Worm (Caenorhabditis elegans): ENCODE measurements around the gene top-3.

Gene top-3

ce11 chrIII:11938525-11938924, 21.5 kb downstream of the top-3 start:
- TF ChIP-seq ceh-22 (tag; optimal IDR thresholded peaks at IDR 0.05) (no peak), unc-42 (tag; optimal IDR thresholded peaks at IDR 0.05) (no peak), ceh-30 (tag; optimal IDR thresholded peaks at IDR 0.05) (no peak), sox-4 (tag; optimal IDR thresholded peaks at IDR 0.05) (no peak), hlh-15 (tag; optimal IDR thresholded peaks at IDR 0.05) (no peak), lin-11 (tag; optimal IDR thresholded peaks at IDR 0.05) (no peak), eyg-1 (tag; optimal IDR thresholded peaks at IDR 0.05) (no peak), ceh-45 (GFP tag; IDR thresholded peaks at IDR 0.05) (no peak), unc-3 (GFP tag; conservative IDR thresholded peaks at IDR 0.05) (no peak), unc-3 (tag; optimal IDR thresholded peaks at IDR 0.05) (no peak), elt-2 (tag; optimal IDR thresholded peaks at IDR 0.05) (no peak), sox-2 (GFP tag; IDR thresholded peaks at IDR 0.05) (no peak), pros-1 (tag; optimal IDR thresholded peaks at IDR 0.05) (no peak), ceh-48 (tag; optimal IDR thresholded peaks at IDR 0.05) (no peak)

ce11 chrIII:11937911-11938310, 22.1 kb downstream of the top-3 start:
- TF ChIP-seq ceh-24 (tag; optimal IDR thresholded peaks at IDR 0.05) (no peak), ceh-6 (GFP tag; optimal IDR thresholded peaks at IDR 0.05) (no peak), unc-42 (tag; optimal IDR thresholded peaks at IDR 0.05) (peak; percentile 59), ceh-34 (tag; optimal IDR thresholded peaks at IDR 0.05) (peak; percentile 34), pat-9 (tag; optimal IDR thresholded peaks at IDR 0.05) (no peak)

ce11 chrIII:11936668-11937276, 23.2 kb downstream of the top-3 start:
- TF ChIP-seq ama-1 (optimal IDR thresholded peaks at IDR 0.05) (peak; percentile 76), mec-3 (tag; optimal IDR thresholded peaks at IDR 0.05; ENCODE audit: borderline replicate concordance) (no peak), K02D7.2 (tag; optimal IDR thresholded peaks at IDR 0.05) (peak; percentile 59), pag-3 (tag; optimal IDR thresholded peaks at IDR 0.05; ENCODE audit: borderline replicate concordance) (no peak), sox-4 (tag; optimal IDR thresholded peaks at IDR 0.05) (peak; percentile 3), ceh-14 (tag; optimal IDR thresholded peaks at IDR 0.05) (peak; percentile 0), nfya-1 (tag; optimal IDR thresholded peaks at IDR 0.05) (peak; percentile 3)

- TF ChIP-seq eyg-1 (tag; optimal IDR thresholded peaks at IDR 0.05): no peak
- TF ChIP-seq F13H6.1 (tag; optimal IDR thresholded peaks at IDR 0.05): no peak
- no peak for TF ChIP-seq unc-3 (GFP tag; conservative IDR thresholded peaks at IDR 0.05)
- TF ChIP-seq unc-3 (tag; optimal IDR thresholded peaks at IDR 0.05): no peak
- no peak for TF ChIP-seq ttx-3 (tag; optimal IDR thresholded peaks at IDR 0.05)
- peak; percentile 51 for TF ChIP-seq ceh-14 (tag; optimal IDR thresholded peaks at IDR 0.05)
- TF ChIP-seq K09A11.1 (tag; optimal IDR thresholded peaks at IDR 0.05; ENCODE audit: insufficient read depth): no peak
- TF ChIP-seq sdc-2 (tag; optimal IDR thresholded peaks at IDR 0.05): no peak
- TF ChIP-seq lim-6 (tag; optimal IDR thresholded peaks at IDR 0.05): no peak
- peak; percentile 17 for TF ChIP-seq pat-9 (tag; optimal IDR thresholded peaks at IDR 0.05)
- no peak for TF ChIP-seq ztf-16 (tag; optimal IDR thresholded peaks at IDR 0.05)
- TF ChIP-seq ceh-48 (tag; optimal IDR thresholded peaks at IDR 0.05): no peak
- no peak for TF ChIP-seq ceh-6 (GFP tag; optimal IDR thresholded peaks at IDR 0.05)
- no peak for TF ChIP-seq ceh-19 (GFP tag; optimal IDR thresholded peaks at IDR 0.05)
- TF ChIP-seq K02D7.2 (tag; optimal IDR thresholded peaks at IDR 0.05): peak; percentile 49
- no peak for TF ChIP-seq unc-55 (GFP tag; optimal IDR thresholded peaks at IDR 0.05)
- TF ChIP-seq mec-3 (tag; optimal IDR thresholded peaks at IDR 0.05; ENCODE audit: borderline replicate concordance): peak; percentile 36
- no peak for TF ChIP-seq tbx-7 (tag; optimal IDR thresholded peaks at IDR 0.05)
- TF ChIP-seq ceh-31 (tag; optimal IDR thresholded peaks at IDR 0.05): peak; percentile 24
- TF ChIP-seq hlh-8 (tag; optimal IDR thresholded peaks at IDR 0.05): no peak
- no peak for TF ChIP-seq pag-3 (tag; optimal IDR thresholded peaks at IDR 0.05; ENCODE audit: borderline replicate concordance)
- no peak for TF ChIP-seq pha-2 (tag; optimal IDR thresholded peaks at IDR 0.05)
- no peak for TF ChIP-seq madf-2 (tag; optimal IDR thresholded peaks at IDR 0.05)
- no peak for TF ChIP-seq pax-1 (tag; optimal IDR thresholded peaks at IDR 0.05)
- TF ChIP-seq ceh-2 (tag; optimal IDR thresholded peaks at IDR 0.05): peak; percentile 0
- no peak for TF ChIP-seq C38D4.7 (GFP tag; optimal IDR thresholded peaks at IDR 0.05)
- TF ChIP-seq gmeb-2 (tag; optimal IDR thresholded peaks at IDR 0.05): peak; percentile 21
- no peak for TF ChIP-seq hlh-30 (tag; optimal IDR thresholded peaks at IDR 0.05; ENCODE audit: insufficient read depth)
- TF ChIP-seq nhr-11 (tag; optimal IDR thresholded peaks at IDR 0.05): no peak
- TF ChIP-seq C08G9.2 (tag; optimal IDR thresholded peaks at IDR 0.05): no peak
- no peak for TF ChIP-seq ceh-45 (GFP tag; IDR thresholded peaks at IDR 0.05)
- no peak for TF ChIP-seq ceh-34 (tag; optimal IDR thresholded peaks at IDR 0.05)
- TF ChIP-seq ref-2 (tag; optimal IDR thresholded peaks at IDR 0.05): no peak
- TF ChIP-seq ceh-22 (tag; optimal IDR thresholded peaks at IDR 0.05): no peak
These were observed 24.1 kb downstream of the top-3 start for ce11 chrIII:11935948-11936280.
